1 fruit fly cellular context compared by ENCODE assay signal in the genomic region with DNA sequence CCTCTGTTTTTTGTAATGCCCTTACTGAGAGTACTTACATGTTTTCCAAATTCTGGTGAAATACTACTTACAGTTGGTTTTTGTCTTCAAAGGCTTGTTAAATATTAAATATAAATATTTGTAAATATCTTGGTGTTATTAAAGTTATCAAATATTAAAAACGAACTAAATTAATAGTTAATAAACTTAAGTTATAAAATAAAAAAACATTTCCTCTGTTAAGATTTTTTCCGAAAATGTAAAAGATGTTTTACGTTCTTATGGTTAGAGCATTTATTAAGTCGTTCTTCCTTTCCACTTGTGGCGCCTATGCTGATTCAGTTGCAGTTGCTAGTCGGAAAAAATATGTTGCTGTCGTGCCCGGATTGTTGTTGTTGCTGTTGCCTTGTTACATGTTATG.
TF ChIP-seq lines count a peak whose summit lies in the region.

No protein-coding gene starts in this region.

TF ChIP-seq in whole organism, prepupa, 60 proteins besides CTCF, POLR2A, EP300 and RAD21 (continued from another document):
- no peak for TF ChIP-seq CG31627 (GFP tag; optimal IDR thresholded peaks at IDR 0.05; lab: Kevin White, UChicago)
- peak; percentile 42 for TF ChIP-seq dsx (GFP tag; optimal IDR thresholded peaks at IDR 0.05; lab: Kevin White, UChicago; ENCODE audit: poor library complexity, severe bottlenecking)
- no peak for TF ChIP-seq CG9139 (GFP tag; optimal IDR thresholded peaks at IDR 0.05; lab: Kevin White, UChicago)
- peak; percentile 66 for TF ChIP-seq CG32006 (GFP tag; optimal IDR thresholded peaks at IDR 0.05; lab: Kevin White, UChicago)
- no peak for TF ChIP-seq Eip78C (GFP tag; lab: Kevin White, UChicago)
- TF ChIP-seq fkh (GFP tag; optimal IDR thresholded peaks at IDR 0.05; lab: Kevin White, UChicago): no peak
- TF ChIP-seq vri (GFP tag; optimal IDR thresholded peaks at IDR 0.05; lab: Kevin White, UChicago): no peak
- TF ChIP-seq CG10669 (GFP tag; optimal IDR thresholded peaks at IDR 0.05; lab: Kevin White, UChicago): peak; percentile 3
- no peak for TF ChIP-seq Sox14 (GFP tag; optimal IDR thresholded peaks at IDR 0.05; lab: Kevin White, UChicago)
- no peak for TF ChIP-seq CG6854 (GFP tag; optimal IDR thresholded peaks at IDR 0.05; lab: Kevin White, UChicago)
- peak; percentile 41 for TF ChIP-seq achi (GFP tag; optimal IDR thresholded peaks at IDR 0.05; lab: Kevin White, UChicago)
- no peak for TF ChIP-seq CG16779 (tag; optimal IDR thresholded peaks at IDR 0.05; lab: Kevin White, UChicago)
- no peak for TF ChIP-seq Hr4 (GFP tag; optimal IDR thresholded peaks at IDR 0.05; lab: Kevin White, UChicago)
- TF ChIP-seq Hr39 (GFP tag; optimal IDR thresholded peaks at IDR 0.05; lab: Kevin White, UChicago): no peak
- peak; percentile 10 for TF ChIP-seq spab (GFP tag; optimal IDR thresholded peaks at IDR 0.05; lab: Kevin White, UChicago)
- no peak for TF ChIP-seq net (GFP tag; optimal IDR thresholded peaks at IDR 0.05; lab: Kevin White, UChicago)
- TF ChIP-seq Ets96B (tag; optimal IDR thresholded peaks at IDR 0.05; lab: Kevin White, UChicago): peak; percentile 67
- TF ChIP-seq Blimp-1 (GFP tag; optimal IDR thresholded peaks at IDR 0.05; lab: Kevin White, UChicago): no peak
